Fruit fly (Drosophila melanogaster) whole organism, embryonic: ENCODE measurements around the gene Crys.

Source experiments
- CG11696 ChIP-seq: fragments of 200-800 bp; sonication (Bioruptor generic); IDR thresholded peaks from 2 replicates; pipeline ENCODE4 v1.3.6; 2022; ENCODE audit warnings: missing biosample characterization, missing genetic modification characterization
- CG12744 ChIP-seq: fragments of 200-800 bp; sonication (Bioruptor generic); optimal IDR thresholded peaks from 2 replicates; lab custom pipeline; 2016; ENCODE audit warnings: missing biosample characterization, missing genetic modification characterization
- CG14667 ChIP-seq: fragments of 200-800 bp; sonication (Bioruptor generic); IDR thresholded peaks from 2 replicates; pipeline ENCODE4 v1.3.6; 2022; ENCODE audit warnings: missing biosample characterization, missing genetic modification characterization
- CG14860 ChIP-seq: fragments of 200-800 bp; sonication (Bioruptor generic); IDR thresholded peaks from 3 replicates; pipeline ENCODE4 v1.3.6; 2022; ENCODE audit warnings: missing biosample characterization, missing genetic modification characterization; ENCODE audit not compliant: partially characterized antibody
- CG16815 ChIP-seq: fragments of 200-800 bp; sonication (Bioruptor generic); optimal IDR thresholded peaks from 3 replicates; lab custom pipeline; 2017; ENCODE audit warnings: missing biosample characterization, mild to moderate bottlenecking, missing genetic modification characterization
- CG18011 ChIP-seq: fragments of 200-800 bp; sonication (Bioruptor generic); optimal IDR thresholded peaks from 2 replicates; lab custom pipeline; 2017; ENCODE audit warnings: missing biosample characterization, missing genetic modification characterization, mild to moderate bottlenecking, moderate library complexity, missing genotype
- CG3995 ChIP-seq: fragments of 200-800 bp; sonication (Bioruptor generic); optimal IDR thresholded peaks from 3 replicates; lab custom pipeline; 2016; ENCODE audit warnings: missing biosample characterization, missing genetic modification characterization
- CG4360 ChIP-seq: fragments of 200-800 bp; sonication (Bioruptor generic); IDR thresholded peaks from 2 replicates; pipeline ENCODE4 v1.3.6; 2022; ENCODE audit warnings: missing biosample characterization, missing genetic modification characterization
- CG4424 ChIP-seq: fragments of 200-800 bp; sonication (Bioruptor generic); optimal IDR thresholded peaks from 3 replicates; lab custom pipeline; 2016; ENCODE audit warnings: missing biosample characterization, missing genetic modification characterization
- CG4707 ChIP-seq: fragments of 200-800 bp; sonication (Bioruptor generic); optimal IDR thresholded peaks from 2 replicates; lab custom pipeline; 2018; ENCODE audit warnings: missing biosample characterization, mild to moderate bottlenecking, missing genetic modification characterization, moderate library complexity
- CG6272 ChIP-seq: fragments of 200-800 bp; sonication (Bioruptor generic); IDR thresholded peaks from 2 replicates; pipeline ENCODE4 v1.3.6; 2022; ENCODE audit warnings: missing biosample characterization, missing genetic modification characterization
- CG7987 ChIP-seq: fragments of 200-800 bp; sonication (Bioruptor generic); optimal IDR thresholded peaks from 2 replicates; lab custom pipeline; 2018; ENCODE audit warnings: missing biosample characterization, mild to moderate bottlenecking, missing genetic modification characterization, moderate library complexity
- CG8478 ChIP-seq: fragments of >200 bp; optimal IDR thresholded peaks from 2 replicates; lab custom pipeline; 2018
- CG9609 ChIP-seq: fragments of 200-800 bp; sonication (Bioruptor generic); optimal IDR thresholded peaks from 3 replicates; lab custom pipeline; 2016; ENCODE audit warnings: missing biosample characterization, missing genetic modification characterization
- CG9876 ChIP-seq: fragments of 200-800 bp; sonication (Bioruptor generic); optimal IDR thresholded peaks from 2 replicates; lab custom pipeline; 2016; ENCODE audit warnings: missing biosample characterization, missing genetic modification characterization
- Dad ChIP-seq: fragments of 200-800 bp; sonication (Bioruptor generic); optimal IDR thresholded peaks from 3 replicates; lab custom pipeline; 2016; ENCODE audit warnings: missing biosample characterization, missing genetic modification characterization
- Dref ChIP-seq: fragments of 200-800 bp; sonication (Bioruptor generic); IDR thresholded peaks from 2 replicates; pipeline ENCODE4 v1.3.6; 2022; ENCODE audit warnings: missing biosample characterization, missing genetic modification characterization
- E2f1 ChIP-seq: fragments of 200-800 bp; sonication (Bioruptor generic); IDR thresholded peaks from 2 replicates; pipeline ENCODE4 v1.3.6; 2022; ENCODE audit warnings: missing biosample characterization, missing genetic modification characterization
- HLHmδ ChIP-seq: fragments of 200-800 bp; sonication (Bioruptor generic); optimal IDR thresholded peaks from 2 replicates; lab custom pipeline; 2018; ENCODE audit warnings: missing biosample characterization, mild to moderate bottlenecking, missing genetic modification characterization, moderate library complexity
- Jarid2 ChIP-seq: fragments of 200-800 bp; sonication (Bioruptor generic); optimal IDR thresholded peaks from 3 replicates; lab custom pipeline; 2017; ENCODE audit warnings: mild to moderate bottlenecking, missing biosample characterization, missing genetic modification reagents, missing genetic modification characterization
- Kr ChIP-seq: fragments of 200-800 bp; sonication (Bioruptor generic); optimal IDR thresholded peaks from 2 replicates; lab custom pipeline; 2017; ENCODE audit warnings: missing biosample characterization, mild to moderate bottlenecking, missing genetic modification characterization
- Lim3 ChIP-seq: fragments of 200-800 bp; sonication (Bioruptor generic); IDR thresholded peaks from 2 replicates; pipeline ENCODE4 v1.3.6; 2022; ENCODE audit warnings: missing biosample characterization, missing genetic modification characterization
- Max ChIP-seq: fragments of 200-800 bp; sonication (Bioruptor generic); optimal IDR thresholded peaks from 2 replicates; lab custom pipeline; 2016; ENCODE audit warnings: missing biosample characterization, mild to moderate bottlenecking, missing genetic modification characterization
- Myb ChIP-seq: fragments of 200-800 bp; sonication (Bioruptor generic); optimal IDR thresholded peaks from 2 replicates; lab custom pipeline; 2016; ENCODE audit warnings: missing biosample characterization, missing genetic modification characterization
- Sry-β ChIP-seq: fragments of 200-800 bp; sonication (Bioruptor generic); optimal IDR thresholded peaks from 2 replicates; lab custom pipeline; 2018; ENCODE audit warnings: missing biosample characterization, mild to moderate bottlenecking, missing genetic modification characterization, moderate library complexity
- Ssrp ChIP-seq: fragments of 200-800 bp; sonication (Bioruptor generic); optimal IDR thresholded peaks from 2 replicates; lab custom pipeline; 2018; ENCODE audit warnings: missing biosample characterization, mild to moderate bottlenecking, missing genetic modification characterization, moderate library complexity
- Trl ChIP-seq, 3 experiments: fragments of >200 bp in 2 of 3; fragments of 200-800 bp in 1 of 3; sonication (Bioruptor generic) in 1 of 3; optimal IDR thresholded peaks; 2 replicates in 1 of 3; 3 replicates in 2 of 3; lab custom pipeline; 2016 to 2017; ENCODE audit warnings: missing biosample characterization in 1 of 3, missing genetic modification characterization in 1 of 3
- bowl ChIP-seq: fragments of 200-800 bp; sonication (Bioruptor generic); IDR thresholded peaks from 2 replicates; pipeline ENCODE4 v1.3.6; 2022; ENCODE audit warnings: missing biosample characterization, missing genetic modification characterization
- cad ChIP-seq: fragments of >200 bp; optimal IDR thresholded peaks from 2 replicates; lab custom pipeline; 2017; ENCODE audit warnings: missing biosample characterization, missing genetic modification characterization
- chn ChIP-seq: fragments of 200-800 bp; sonication (Bioruptor generic); optimal IDR thresholded peaks from 2 replicates; lab custom pipeline; 2016; ENCODE audit warnings: missing biosample characterization, missing genetic modification characterization
- crol ChIP-seq: fragments of 200-800 bp; sonication (Bioruptor generic); IDR thresholded peaks from 2 replicates; pipeline ENCODE4 v1.3.6; 2022; ENCODE audit warnings: missing biosample characterization, missing genetic modification characterization
- crp ChIP-seq, 2 experiments: fragments of 200-800 bp; sonication (Bioruptor generic); optimal IDR thresholded peaks; 2 replicates in 1 of 2; 3 replicates in 1 of 2; lab custom pipeline; 2017; ENCODE audit warnings: missing biosample characterization in 2 of 2, missing genetic modification characterization in 2 of 2, mild to moderate bottlenecking in 1 of 2, moderate library complexity in 1 of 2
- disco-r ChIP-seq: fragments of 200-800 bp; sonication (Bioruptor generic); optimal IDR thresholded peaks from 2 replicates; lab custom pipeline; 2016; ENCODE audit warnings: missing biosample characterization, missing genetic modification characterization
- dpn ChIP-seq, 2 experiments: fragments of 200-800 bp; sonication (Bioruptor generic); optimal IDR thresholded peaks; 3 replicates each; lab custom pipeline; 2016; ENCODE audit warnings: missing biosample characterization in 2 of 2, missing genetic modification characterization in 2 of 2
- exex ChIP-seq: fragments of 200-800 bp; sonication (Bioruptor generic); optimal IDR thresholded peaks from 4 replicates; lab custom pipeline; 2018; ENCODE audit warnings: missing biosample characterization, mild to moderate bottlenecking, missing genetic modification characterization, moderate library complexity
- gcm ChIP-seq: fragments of 200-800 bp; sonication (Bioruptor generic); optimal IDR thresholded peaks from 2 replicates; lab custom pipeline; 2019; ENCODE audit warnings: missing biosample characterization, mild to moderate bottlenecking, missing genetic modification characterization, moderate library complexity
- gcm2 ChIP-seq: fragments of 200-800 bp; sonication (Bioruptor generic); optimal IDR thresholded peaks from 2 replicates; lab custom pipeline; 2016; ENCODE audit warnings: missing biosample characterization, missing genetic modification characterization
- gfzf ChIP-seq: fragments of 200-800 bp; sonication (Bioruptor generic); optimal IDR thresholded peaks from 2 replicates; lab custom pipeline; 2016; ENCODE audit warnings: missing biosample characterization, mild to moderate bottlenecking, missing genetic modification characterization, moderate library complexity
- grau ChIP-seq: fragments of 200-800 bp; optimal IDR thresholded peaks from 3 replicates; lab custom pipeline; 2019; ENCODE audit warnings: missing biosample characterization, mild to moderate bottlenecking, missing genetic modification characterization, moderate library complexity
- klu ChIP-seq: fragments of 200-800 bp; sonication (Bioruptor generic); IDR thresholded peaks from 2 replicates; pipeline ENCODE4 v1.3.6; 2022; ENCODE audit warnings: missing biosample characterization, missing genetic modification characterization
- kni ChIP-seq: fragments of 200-800 bp; sonication (Bioruptor generic); optimal IDR thresholded peaks from 3 replicates; lab custom pipeline; 2017; ENCODE audit warnings: mild to moderate bottlenecking, missing biosample characterization, missing genetic modification reagents, missing genetic modification characterization
- nerfin-2 ChIP-seq: fragments of 200-800 bp; sonication (Bioruptor generic); IDR thresholded peaks from 2 replicates; pipeline ENCODE4 v1.3.6; 2022; ENCODE audit warnings: missing biosample characterization, missing genetic modification characterization; ENCODE audit not compliant: partially characterized antibody
- oc ChIP-seq: fragments of 200-800 bp; sonication (Bioruptor generic); optimal IDR thresholded peaks from 2 replicates; lab custom pipeline; 2018; ENCODE audit warnings: missing biosample characterization, mild to moderate bottlenecking, missing genetic modification characterization, moderate library complexity
- peb ChIP-seq: fragments of 200-800 bp; sonication (Bioruptor generic); IDR thresholded peaks from 2 replicates; pipeline ENCODE4 v1.3.6; 2022; ENCODE audit warnings: missing biosample characterization, missing genetic modification characterization
- pnt ChIP-seq: fragments of 200-800 bp; sonication (Bioruptor generic); optimal IDR thresholded peaks from 3 replicates; lab custom pipeline; 2016; ENCODE audit warnings: missing biosample characterization, missing genetic modification characterization
- salm ChIP-seq: fragments of 200-800 bp; sonication (Bioruptor generic); optimal IDR thresholded peaks from 2 replicates; lab custom pipeline; 2018; ENCODE audit warnings: missing biosample characterization, mild to moderate bottlenecking, missing genetic modification characterization
- sc ChIP-seq, 3 experiments: fragments of >200 bp in 2 of 3; fragments of 200-800 bp in 1 of 3; sonication (Bioruptor generic) in 1 of 3; optimal IDR thresholded peaks; 2 replicates in 2 of 3; 3 replicates in 1 of 3; lab custom pipeline; 2017; ENCODE audit warnings: mild to moderate bottlenecking in 1 of 3, missing biosample characterization in 1 of 3, missing genetic modification characterization in 1 of 3, missing genetic modification reagents in 1 of 3
- shn ChIP-seq: fragments of 200-800 bp; sonication (Bioruptor generic); optimal IDR thresholded peaks from 3 replicates; lab custom pipeline; 2016; ENCODE audit warnings: missing biosample characterization, missing genetic modification characterization
- sr ChIP-seq: fragments of 200-800 bp; sonication (Bioruptor generic); IDR thresholded peaks from 3 replicates; pipeline ENCODE4 v1.3.6; 2022; ENCODE audit warnings: missing biosample characterization, missing genetic modification characterization
- ssp ChIP-seq: fragments of 200-800 bp; sonication (Bioruptor generic); IDR thresholded peaks from 2 replicates; pipeline ENCODE4 v1.3.6; 2022; ENCODE audit warnings: missing biosample characterization, missing genetic modification characterization
- toy ChIP-seq: fragments of 200-800 bp; sonication (Bioruptor generic); IDR thresholded peaks from 2 replicates; pipeline ENCODE4 v1.3.6; 2022; ENCODE audit warnings: missing biosample characterization, missing genetic modification characterization

The Crys gene

dm6 chr2L:11987945-11988344, 44.0 kb downstream of the Crys start, which contains the start of the genes CG6686 and CG34163 (continued):
- TF ChIP-seq sc (optimal IDR thresholded peaks at IDR 0.05; lab: Kevin White, UChicago) = no peak
- no peak for TF ChIP-seq sc (GFP tag; optimal IDR thresholded peaks at IDR 0.05; lab: Kevin White, UChicago)
- TF ChIP-seq dpn (GFP tag; optimal IDR thresholded peaks at IDR 0.05; lab: Kevin White, UChicago) = peak; percentile 20 to 44
- no peak for TF ChIP-seq E2f1 (GFP tag; lab: Robert Waterston, UW)
- no peak for TF ChIP-seq klu
- peak; percentile 9 for TF ChIP-seq CG9876
- peak; percentile 77 for TF ChIP-seq Sry-β (GFP tag; lab: Kevin White, UChicago)
- no peak for TF ChIP-seq kni
- peak; percentile 78 for TF ChIP-seq Max (GFP tag; lab: Kevin White, UChicago)
- no peak for TF ChIP-seq ssp (GFP tag; lab: Robert Waterston, UW)
- TF ChIP-seq CG4424 (GFP tag; lab: Kevin White, UChicago) = peak; percentile 25
- no peak for TF ChIP-seq CG4707 (GFP tag; lab: Kevin White, UChicago)
- TF ChIP-seq HLHmδ (GFP tag; lab: Kevin White, UChicago) = no peak
- no peak for TF ChIP-seq Ssrp (tag; lab: Kevin White, UChicago)
- TF ChIP-seq crp (GFP tag; optimal IDR thresholded peaks at IDR 0.05; lab: Kevin White, UChicago) = no peak
- TF ChIP-seq chn = peak; percentile 21
- no peak for TF ChIP-seq nerfin-2 (GFP tag; lab: Robert Waterston, UW)
- TF ChIP-seq CG11696 (GFP tag; lab: Robert Waterston, UW) = no peak
- TF ChIP-seq gcm (GFP tag; lab: Kevin White, UChicago) = no peak
- no peak for TF ChIP-seq CG7987 (GFP tag; lab: Kevin White, UChicago)
- TF ChIP-seq grau (tag; lab: Kevin White, UChicago) = peak; percentile 33
- no peak for TF ChIP-seq CG12744
- peak; percentile 14 for TF ChIP-seq CG18011 (GFP tag; lab: Kevin White, UChicago)
- no peak for TF ChIP-seq peb (GFP tag; lab: Robert Waterston, UW)
- TF ChIP-seq crol (GFP tag; lab: Robert Waterston, UW) = no peak
- TF ChIP-seq salm (tag; lab: Kevin White, UChicago) = no peak
- no peak for TF ChIP-seq toy (GFP tag; lab: Robert Waterston, UW)
- no peak for TF ChIP-seq disco-r (GFP tag; lab: Kevin White, UChicago)
- no peak for TF ChIP-seq sr
- peak; percentile 50 for TF ChIP-seq CG9609 (GFP tag; lab: Kevin White, UChicago)
- no peak for TF ChIP-seq Dref
- TF ChIP-seq CG3995 (GFP tag; lab: Kevin White, UChicago) = peak; percentile 31
- TF ChIP-seq Jarid2 (GFP tag; lab: Kevin White, UChicago) = no peak
- no peak for TF ChIP-seq CG16815
- peak; percentile 19 for TF ChIP-seq exex
- TF ChIP-seq pnt = peak; percentile 11
- no peak for TF ChIP-seq CG8478 (lab: Kevin White, UChicago)
- no peak for TF ChIP-seq CG6272 (GFP tag; lab: Robert Waterston, UW)
- no peak for TF ChIP-seq Lim3 (GFP tag; lab: Robert Waterston, UW)
- no peak for TF ChIP-seq Trl (optimal IDR thresholded peaks at IDR 0.05; lab: Kevin White, UChicago)
- TF ChIP-seq Trl (GFP tag; optimal IDR thresholded peaks at IDR 0.05; lab: Kevin White, UChicago) = no peak
- TF ChIP-seq gfzf (GFP tag; lab: Kevin White, UChicago) = peak; percentile 83
- TF ChIP-seq Kr (GFP tag; lab: Kevin White, UChicago) = no peak
- TF ChIP-seq shn (GFP tag; lab: Kevin White, UChicago) = no peak
- no peak for TF ChIP-seq CG4360 (GFP tag; lab: Robert Waterston, UW)
- TF ChIP-seq cad (GFP tag; lab: Kevin White, UChicago) = no peak
- TF ChIP-seq Dad = peak; percentile 48
- peak; percentile 20; the same call in 1 of the 2 replicates for TF ChIP-seq CG14667 (GFP tag; lab: Robert Waterston, UW)
- TF ChIP-seq gcm2 = no peak
- TF ChIP-seq bowl = no peak
- no peak for TF ChIP-seq oc (tag; lab: Kevin White, UChicago)
- peak; percentile 13 for TF ChIP-seq Myb (GFP tag; lab: Kevin White, UChicago)
- no peak for TF ChIP-seq CG14860 (GFP tag; lab: Robert Waterston, UW)
